Worm (Caenorhabditis elegans): ENCODE measurements around the gene mutd-1.
A peak's percentile ranks its signal among the peaks of the same experiment; 100 is the strongest.

- TF ChIP-seq hmg-4 (GFP tag; optimal IDR thresholded peaks at IDR 0.05) = peak; percentile 38
- no peak for TF ChIP-seq ama-1 (optimal IDR thresholded peaks at IDR 0.05)
- TF ChIP-seq tra-4 (tag; optimal IDR thresholded peaks at IDR 0.05) = no peak
- no peak for TF ChIP-seq aly-1 (tag; optimal IDR thresholded peaks at IDR 0.05)
- no peak for TF ChIP-seq flt-1 (GFP tag; IDR thresholded peaks at IDR 0.05)
- no peak for TF ChIP-seq ceh-36 (tag; optimal IDR thresholded peaks at IDR 0.05)
Measured at ce11 chrIV:7084632-7085160, 49.2 kb downstream of the mutd-1 start, which contains the start of gene rps-4.

Data from whole organism, early embryonic.